Worm (Caenorhabditis elegans): ENCODE measurements around the gene C16C10.2.

Gene C16C10.2

ce11 chrIII:4168665-4169064 is 9.8 kb downstream of the C16C10.2 start, which contains the start of gene ccdc-55:
Gene ccdc-55, minus strand, starts transcription at chrIII:4168765.
- TF ChIP-seq dmd-4 (tag; optimal IDR thresholded peaks at IDR 0.05) (no peak), lsy-2 (tag; optimal IDR thresholded peaks at IDR 0.05) (no peak), elt-1 (tag; optimal IDR thresholded peaks at IDR 0.05) (no peak), mbf-1 (tag; optimal IDR thresholded peaks at IDR 0.05) (no peak), ztf-4 (tag; optimal IDR thresholded peaks at IDR 0.05) (no peak), nhr-21 (tag; optimal IDR thresholded peaks at IDR 0.05) (no peak), nhr-25 (tag; optimal IDR thresholded peaks at IDR 0.05) (no peak), alr-1 (tag; optimal IDR thresholded peaks at IDR 0.05) (no peak), gmeb-1 (tag; optimal IDR thresholded peaks at IDR 0.05) (no peak), nhr-12 (tag; optimal IDR thresholded peaks at IDR 0.05) (no peak), ama-1 (optimal IDR thresholded peaks at IDR 0.05) (no peak), Y55F3AM.14 (GFP tag; optimal IDR thresholded peaks at IDR 0.05) (no peak), egl-27 (tag; optimal IDR thresholded peaks at IDR 0.05) (no peak), mdl-1 (tag; optimal IDR thresholded peaks at IDR 0.05) (no peak), nhr-129 (tag; optimal IDR thresholded peaks at IDR 0.05) (no peak), mab-5 (tag; optimal IDR thresholded peaks at IDR 0.05) (no peak), nhr-11 (tag; optimal IDR thresholded peaks at IDR 0.05) (no peak), elt-3 (tag; optimal IDR thresholded peaks at IDR 0.05) (no peak), unc-62 (GFP tag; optimal IDR thresholded peaks at IDR 0.05) (no peak)

- no peak for TF ChIP-seq zag-1 (tag; optimal IDR thresholded peaks at IDR 0.05)
- TF ChIP-seq elt-3 (tag; optimal IDR thresholded peaks at IDR 0.05), result no peak
- no peak for TF ChIP-seq elt-1 (tag; optimal IDR thresholded peaks at IDR 0.05)
- TF ChIP-seq ceh-16 (tag; optimal IDR thresholded peaks at IDR 0.05), result no peak
- TF ChIP-seq ztf-1 (GFP tag; conservative IDR thresholded peaks at IDR 0.05), result no peak
- TF ChIP-seq blmp-1 (tag; optimal IDR thresholded peaks at IDR 0.05; ENCODE audit: insufficient read depth), result no peak
- no peak for TF ChIP-seq skn-1 (tag; optimal IDR thresholded peaks at IDR 0.05)
- no peak for TF ChIP-seq ZK546.5 (tag; optimal IDR thresholded peaks at IDR 0.05)
- no peak for TF ChIP-seq lin-13 (GFP tag; optimal IDR thresholded peaks at IDR 0.05)
- no peak for TF ChIP-seq sem-4 (tag; optimal IDR thresholded peaks at IDR 0.05)
- TF ChIP-seq unc-62 (GFP tag; optimal IDR thresholded peaks at IDR 0.05), result no peak
Observed at ce11 chrIII:4166745-4167144, 11.7 kb downstream of the C16C10.2 start, which contains the start of gene rnf-5. Gene rnf-5, minus strand, starts transcription at chrIII:4166845.

ce11 chrIII:4164071-4164470 is 14.4 kb downstream of the C16C10.2 start, which contains the start of gene C16C10.8:
Gene C16C10.8, minus strand, starts transcription at chrIII:4164171.
- TF ChIP-seq lin-39 (tag; optimal IDR thresholded peaks at IDR 0.05) (no peak), peb-1 (tag; optimal IDR thresholded peaks at IDR 0.05) (no peak)

- no peak for TF ChIP-seq nhr-23 (tag; optimal IDR thresholded peaks at IDR 0.05)
- TF ChIP-seq nhr-10 (tag; optimal IDR thresholded peaks at IDR 0.05), result no peak
- TF ChIP-seq crh-2 (tag; optimal IDR thresholded peaks at IDR 0.05), result no peak
- no peak for TF ChIP-seq ztf-4 (tag; optimal IDR thresholded peaks at IDR 0.05)
- no peak for TF ChIP-seq unc-62 (GFP tag; optimal IDR thresholded peaks at IDR 0.05)
- no peak for TF ChIP-seq dmd-4 (tag; optimal IDR thresholded peaks at IDR 0.05)
- no peak for TF ChIP-seq snpc-4 (tag; optimal IDR thresholded peaks at IDR 0.05)
- TF ChIP-seq ama-1 (optimal IDR thresholded peaks at IDR 0.05), result no peak
- no peak for TF ChIP-seq unc-39 (tag; optimal IDR thresholded peaks at IDR 0.05)
- no peak for TF ChIP-seq zag-1 (tag; optimal IDR thresholded peaks at IDR 0.05)
- TF ChIP-seq mab-5 (tag; optimal IDR thresholded peaks at IDR 0.05), result no peak
- no peak for TF ChIP-seq ceh-82 (tag; optimal IDR thresholded peaks at IDR 0.05)
Observed at ce11 chrIII:4160937-4161336, 17.5 kb downstream of the C16C10.2 start, which contains the start of gene C01G12.16. Gene C01G12.16, plus strand, starts transcription at chrIII:4161237.

- TF ChIP-seq lin-11 (tag; optimal IDR thresholded peaks at IDR 0.05) (no peak), dmd-4 (tag; optimal IDR thresholded peaks at IDR 0.05) (no peak), lsy-2 (tag; optimal IDR thresholded peaks at IDR 0.05) (no peak), nhr-77 (tag; optimal IDR thresholded peaks at IDR 0.05) (no peak), crh-2 (tag; optimal IDR thresholded peaks at IDR 0.05) (no peak), blmp-1 (tag; optimal IDR thresholded peaks at IDR 0.05; ENCODE audit: insufficient read depth) (no peak), nhr-23 (tag; optimal IDR thresholded peaks at IDR 0.05) (no peak), nhr-25 (tag; optimal IDR thresholded peaks at IDR 0.05) (no peak), ama-1 (optimal IDR thresholded peaks at IDR 0.05) (no peak)
Observed at ce11 chrIII:4157298-4157697, 21.2 kb downstream of the C16C10.2 start, which contains the start of gene C16C10.9. Gene C16C10.9, minus strand, starts transcription at chrIII:4157398.

Measured in whole organism, L2 larva.